Worm (Caenorhabditis elegans) whole organism, mixed stage, embryonic: ENCODE measurements around the gene ZK632.4.

Experiments used
- elt-1 ChIP-seq: sonication (generic microtip); optimal IDR thresholded peaks from 2 replicates; lab custom pipeline; 2017; ENCODE audit warnings: missing genetic modification characterization, mild to moderate bottlenecking, missing compliant biosample characterization, antibody characterized with exemption, moderate library complexity, borderline replicate concordance; ENCODE audit not compliant: insufficient read depth
- elt-3 ChIP-seq: fragments of 150-350 bp; optimal IDR thresholded peaks from 2 replicates; lab custom pipeline; 2014; ENCODE audit warnings: missing biosample characterization, missing genetic modification characterization
- lin-13 ChIP-seq: fragments of 150-350 bp; optimal IDR thresholded peaks from 2 replicates; lab custom pipeline; 2014; ENCODE audit warnings: missing biosample characterization, missing genetic modification characterization
- nhr-28 ChIP-seq: fragments of 150-350 bp; optimal IDR thresholded peaks from 2 replicates; lab custom pipeline; 2014; ENCODE audit warnings: missing biosample characterization, missing genetic modification characterization
- nhr-76 ChIP-seq: sonication (generic microtip); optimal IDR thresholded peaks from 2 replicates; lab custom pipeline; 2017; ENCODE audit warnings: missing biosample characterization, missing genetic modification characterization
- unc-62 ChIP-seq: fragments of 150-350 bp; optimal IDR thresholded peaks from 2 replicates; lab custom pipeline; 2014; ENCODE audit warnings: missing biosample characterization, missing genetic modification reagents, missing genetic modification characterization
- zip-8 ChIP-seq: fragments of 150-350 bp; optimal IDR thresholded peaks from 2 replicates; lab custom pipeline; 2014; ENCODE audit warnings: missing biosample characterization, missing genetic modification characterization

DNA sequence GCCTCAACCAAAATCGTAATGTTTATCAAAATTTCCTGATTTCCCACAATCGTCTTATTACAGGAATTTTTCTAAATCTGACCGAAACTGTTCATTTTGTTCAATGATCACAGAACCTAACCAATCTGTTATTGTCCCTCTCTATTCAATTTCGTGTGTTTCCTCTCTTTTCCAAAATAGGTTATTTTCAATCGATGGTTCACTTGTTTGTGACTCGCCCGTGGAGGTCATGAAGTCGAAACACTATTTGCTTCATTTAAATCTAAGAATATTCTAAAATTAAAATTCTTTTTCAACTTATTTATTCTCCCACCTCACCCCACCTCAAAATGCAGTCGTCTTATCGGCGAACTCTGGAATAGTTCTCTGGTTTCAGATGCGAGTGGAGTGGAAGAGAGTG, 43.6 kb upstream of the ZK632.4 start:
- TF ChIP-seq lin-13 (tag; lab: Kevin White, UChicago) (no peak), elt-3 (tag; lab: Kevin White, UChicago) (no peak), zip-8 (tag; lab: Kevin White, UChicago) (no peak), nhr-28 (tag; lab: Kevin White, UChicago) (no peak), unc-62 (GFP tag; lab: Kevin White, UChicago) (no peak), nhr-76 (tag; lab: Kevin White, UChicago) (no peak), elt-1 (tag; lab: Kevin White, UChicago) (no peak)
